Fruit fly (Drosophila melanogaster): ENCODE data around the gene CG42450.

CG42450 gene

dm6 chrX:18830396-18830795 is 17.3 kb downstream of the CG42450 start, which contains the start of gene CG7101 (continued):
- TF ChIP-seq Bdp1 (GFP tag; optimal IDR thresholded peaks at IDR 0.05) (no peak), nerfin-2 (GFP tag; IDR thresholded peaks at IDR 0.05; ENCODE audit: partially characterized antibody) (peak; percentile 56), CG15601 (tag; optimal IDR thresholded peaks at IDR 0.05) (no peak), ewg (GFP tag; optimal IDR thresholded peaks at IDR 0.05) (no peak), CG31441 (GFP tag; IDR thresholded peaks at IDR 0.05) (no peak), Fer3 (tag; optimal IDR thresholded peaks at IDR 0.05) (no peak), HLH54F (GFP tag; optimal IDR thresholded peaks at IDR 0.05) (no peak), CG16863 (GFP tag; optimal IDR thresholded peaks at IDR 0.05) (no peak), Xrp1 (GFP tag; IDR thresholded peaks at IDR 0.05) (no peak), sens (GFP tag) (peak; percentile 33), Atf6 (GFP tag; IDR thresholded peaks at IDR 0.05) (no peak), luna (GFP tag; optimal IDR thresholded peaks at IDR 0.05) (no peak), D19B (GFP tag; optimal IDR thresholded peaks at IDR 0.05) (no peak), Gsc (GFP tag; IDR thresholded peaks at IDR 0.05) (no peak), Sry-δ (GFP tag; optimal IDR thresholded peaks at IDR 0.05) (peak; percentile 64), CG7357 (GFP tag; IDR thresholded peaks at IDR 0.05) (no peak), CG13123 (GFP tag; optimal IDR thresholded peaks at IDR 0.05) (no peak), pzg (GFP tag; optimal IDR thresholded peaks at IDR 0.05) (peak; percentile 66), Bteb2 (GFP tag; optimal IDR thresholded peaks at IDR 0.05) (no peak), Sin3A (optimal IDR thresholded peaks at IDR 0.05) (peak; percentile 9), sd (tag; optimal IDR thresholded peaks at IDR 0.05) (no peak), HLH3B (GFP tag; IDR thresholded peaks at IDR 0.05) (no peak), CHES-1-like (GFP tag; optimal IDR thresholded peaks at IDR 0.05) (no peak), CG11093 (GFP tag; IDR thresholded peaks at IDR 0.05) (no peak), CG3726 (GFP tag; IDR thresholded peaks at IDR 0.05) (no peak), CG17361 (GFP tag; IDR thresholded peaks at IDR 0.05) (no peak), tio (GFP tag; optimal IDR thresholded peaks at IDR 0.05) (no peak), Hr51 (GFP tag; optimal IDR thresholded peaks at IDR 0.05) (no peak), fd102C (GFP tag; optimal IDR thresholded peaks at IDR 0.05) (no peak), Taf1 (GFP tag; IDR thresholded peaks at IDR 0.05) (no peak), CG3407 (GFP tag; optimal IDR thresholded peaks at IDR 0.05) (no peak), CG11456 (GFP tag; IDR thresholded peaks at IDR 0.05) (no peak), Fer2 (tag; optimal IDR thresholded peaks at IDR 0.05) (no peak), dan (GFP tag; IDR thresholded peaks at IDR 0.05) (no peak), Rx (GFP tag; IDR thresholded peaks at IDR 0.05) (no peak), bcd (GFP tag; optimal IDR thresholded peaks at IDR 0.05) (no peak), CkIIα-i1 (GFP tag; IDR thresholded peaks at IDR 0.05) (no peak), CG11723 (GFP tag; optimal IDR thresholded peaks at IDR 0.05) (no peak), bowl (GFP tag; IDR thresholded peaks at IDR 0.05) (no peak), CG32767 (GFP tag; IDR thresholded peaks at IDR 0.05) (no peak), fu2 (GFP tag; optimal IDR thresholded peaks at IDR 0.05) (no peak), CG11560 (tag; IDR thresholded peaks at IDR 0.05) (no peak), Spps (tag; optimal IDR thresholded peaks at IDR 0.05) (no peak)

- TF ChIP-seq CG18011 (GFP tag; optimal IDR thresholded peaks at IDR 0.05) (no peak), Elba2 (GFP tag; optimal IDR thresholded peaks at IDR 0.05) (no peak), dan (GFP tag; IDR thresholded peaks at IDR 0.05) (no peak), row (GFP tag; IDR thresholded peaks at IDR 0.05) (peak; percentile 77), CG13296 (GFP tag; optimal IDR thresholded peaks at IDR 0.05) (peak; percentile 9), repo (GFP tag; optimal IDR thresholded peaks at IDR 0.05) (no peak), Meics (GFP tag; optimal IDR thresholded peaks at IDR 0.05) (peak; percentile 1), NFAT (GFP tag; IDR thresholded peaks at IDR 0.05) (0 out of 2 replicates have a peak, but pooled peaks have one; percentile 7), Pdp1 (GFP tag; optimal IDR thresholded peaks at IDR 0.05) (no peak), gce (GFP tag; IDR thresholded peaks at IDR 0.05) (no peak), CoRest (tag; optimal IDR thresholded peaks at IDR 0.05) (no peak), cwo (GFP tag; optimal IDR thresholded peaks at IDR 0.05) (peak; percentile 9), lola (GFP tag; optimal IDR thresholded peaks at IDR 0.05) (no peak)
Measured at dm6 chrX:18832371-18832852, 19.3 kb downstream of the CG42450 start, which contains the start of gene Pvf1. Gene Pvf1, plus strand, starts transcription at chrX:18832682.
